Fruit fly (Drosophila melanogaster): ENCODE measurements around the gene yem.

DNA sequence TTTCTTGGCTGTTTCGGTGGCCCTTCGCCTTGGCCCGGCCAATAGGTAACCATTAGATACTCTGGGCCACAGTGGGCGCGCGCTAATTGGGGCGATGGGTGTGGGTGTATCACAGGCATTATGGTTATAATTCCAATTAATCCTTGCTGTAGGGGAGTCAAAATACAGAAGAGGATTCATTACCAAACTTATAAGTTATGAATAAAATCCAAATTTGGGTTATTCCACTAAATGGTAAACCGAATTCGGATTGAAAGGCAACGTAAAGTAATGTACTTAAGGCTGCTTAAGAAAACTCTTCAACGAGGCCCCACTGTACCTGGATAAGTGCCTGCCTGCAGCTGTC, 33.0 kb downstream of the yem start:
- TF ChIP-seq insv (optimal IDR thresholded peaks at IDR 0.05) (no peak), psq (optimal IDR thresholded peaks at IDR 0.05) (no peak), Sin3A (optimal IDR thresholded peaks at IDR 0.05) (no peak)

Data from Kc167 (cell line).